Worm (Caenorhabditis elegans) whole organism, dauer: Measurements from ENCODE around the gene mdf-1.

Experiments
- unc-62 ChIP-seq: sonication (generic microtip); optimal IDR thresholded peaks from 2 replicates; lab custom pipeline; 2017; ENCODE audit warnings: missing biosample characterization, missing genetic modification reagents, missing genetic modification characterization

The mdf-1 gene

DNA sequence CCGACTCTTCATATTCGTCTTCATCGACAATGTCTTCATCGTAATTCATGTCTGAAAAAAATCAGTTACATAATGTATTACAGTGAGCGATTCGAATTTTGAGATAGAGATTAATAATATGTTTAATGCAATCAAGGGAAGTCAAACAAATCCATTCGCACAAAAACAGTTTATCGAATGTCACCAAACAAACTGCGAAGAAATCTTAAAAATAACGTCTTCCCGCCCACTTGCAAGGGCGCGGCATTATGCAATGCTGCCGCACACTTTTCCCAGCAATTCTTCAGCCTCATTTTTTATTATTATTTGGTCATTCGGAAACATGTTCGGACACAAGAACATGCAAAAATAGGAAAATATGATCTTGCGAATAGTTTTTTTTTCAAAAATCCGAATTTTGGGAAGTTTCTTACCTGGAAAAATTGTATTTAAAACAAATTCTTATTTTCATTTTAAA is at the start of gene mdf-1:
Gene mdf-1, minus strand, starts transcription at position 51 of the 457 bp plus-strand sequence.
- TF ChIP-seq unc-62 (GFP tag; lab: Kevin White, UChicago), result no peak

DNA sequence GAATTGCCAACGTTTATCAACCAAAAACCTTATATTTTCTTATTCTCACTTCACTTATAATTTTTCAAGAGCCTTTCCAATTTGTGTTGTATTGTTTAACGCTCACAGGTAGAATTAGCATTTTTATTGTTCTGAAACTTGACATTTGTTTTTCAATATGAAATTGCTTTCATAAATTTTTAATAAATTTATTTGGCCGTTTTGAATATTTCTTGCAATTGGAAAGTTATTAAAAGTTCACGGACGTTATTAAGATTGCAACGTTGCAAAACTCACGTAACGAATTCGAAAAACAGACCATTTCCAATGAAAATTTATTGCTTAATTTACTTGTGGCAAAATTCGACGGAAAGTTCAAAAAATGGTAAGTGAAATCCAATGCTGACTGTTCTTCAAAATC is 46.3 kb upstream of the mdf-1 start, which contains the start of gene K09G1.2:
Gene K09G1.2, plus strand, starts transcription at position 301 of the 400 bp plus-strand sequence.
- TF ChIP-seq unc-62 (GFP tag; lab: Kevin White, UChicago), result no peak

DNA sequence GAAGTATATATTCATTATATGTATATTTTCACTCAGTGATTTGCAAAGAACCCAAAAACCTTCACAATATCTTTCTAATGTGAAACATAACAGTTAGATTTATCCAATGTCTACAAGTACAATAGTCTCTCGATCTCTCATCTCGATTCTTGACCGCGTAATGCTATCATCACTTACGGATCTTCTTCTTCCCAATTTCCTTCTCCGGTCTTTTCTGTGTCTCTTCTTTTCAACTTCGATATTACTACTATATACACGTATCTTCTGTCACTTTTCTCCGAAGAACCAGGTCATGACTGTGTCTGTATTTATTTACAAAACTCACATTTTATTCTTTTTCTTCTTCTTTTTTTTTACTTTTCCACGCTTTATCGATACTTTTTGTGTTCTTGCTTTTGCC is 44.5 kb upstream of the mdf-1 start:
- TF ChIP-seq unc-62 (GFP tag; lab: Kevin White, UChicago), result no peak

DNA sequence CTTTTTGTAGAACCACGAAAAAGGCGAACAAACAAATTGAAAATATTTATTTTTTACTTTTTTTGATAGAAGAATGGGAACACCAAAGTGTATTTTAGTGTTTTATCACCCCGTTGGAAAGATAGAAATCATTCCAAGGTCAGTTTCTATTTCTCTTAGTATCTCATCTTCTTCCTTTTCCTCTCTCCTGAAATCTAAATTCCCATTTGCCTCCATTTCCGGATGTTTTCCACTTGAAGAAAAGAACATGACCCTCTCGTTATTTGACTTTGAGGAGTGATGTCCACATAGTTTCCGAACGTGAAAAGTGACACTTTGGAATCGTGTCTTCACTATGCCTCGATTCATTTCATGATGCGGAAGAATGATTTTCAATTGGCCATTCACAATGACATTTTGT is 43.6 kb upstream of the mdf-1 start:
- TF ChIP-seq unc-62 (GFP tag; lab: Kevin White, UChicago), result no peak

DNA sequence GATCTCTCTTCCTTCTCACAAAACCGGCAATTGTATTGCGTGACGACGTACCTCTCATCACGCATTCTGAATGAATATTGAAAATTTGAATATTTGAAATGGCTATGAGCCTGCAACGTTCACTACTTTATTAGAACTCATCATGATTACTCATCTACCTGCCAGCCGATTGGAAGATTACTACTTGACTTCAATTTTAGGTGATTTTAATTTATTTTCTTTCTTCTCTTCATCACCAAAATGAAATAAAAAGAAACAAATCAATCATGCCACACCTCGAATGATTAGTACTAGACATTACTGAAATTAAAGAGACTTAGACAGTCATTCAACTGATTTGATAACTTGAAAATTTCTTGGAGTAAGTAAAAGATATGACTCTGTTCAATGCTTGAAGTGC is 40.2 kb upstream of the mdf-1 start:
- no peak for TF ChIP-seq unc-62 (GFP tag; lab: Kevin White, UChicago)

DNA sequence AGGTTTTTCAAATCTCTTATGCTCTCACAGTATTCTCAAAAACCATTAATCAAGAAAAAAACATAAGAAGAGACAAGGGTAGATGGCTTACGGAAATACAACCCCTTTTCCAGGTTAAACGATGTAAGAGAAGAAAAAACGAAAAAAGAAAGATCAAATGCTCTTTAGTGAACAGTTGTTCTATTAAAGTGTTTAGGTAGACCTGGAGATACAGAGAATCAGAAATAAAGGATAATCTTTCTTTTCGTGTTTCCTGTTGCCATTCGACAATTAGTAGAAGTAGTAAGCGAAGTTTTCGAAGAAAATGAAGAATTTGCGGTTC is 39.3 kb upstream of the mdf-1 start, which contains the start of gene K09G1.1:
Gene K09G1.1, plus strand, starts transcription at position 223 of the 322 bp plus-strand sequence.
- no peak for TF ChIP-seq unc-62 (GFP tag; lab: Kevin White, UChicago)

DNA sequence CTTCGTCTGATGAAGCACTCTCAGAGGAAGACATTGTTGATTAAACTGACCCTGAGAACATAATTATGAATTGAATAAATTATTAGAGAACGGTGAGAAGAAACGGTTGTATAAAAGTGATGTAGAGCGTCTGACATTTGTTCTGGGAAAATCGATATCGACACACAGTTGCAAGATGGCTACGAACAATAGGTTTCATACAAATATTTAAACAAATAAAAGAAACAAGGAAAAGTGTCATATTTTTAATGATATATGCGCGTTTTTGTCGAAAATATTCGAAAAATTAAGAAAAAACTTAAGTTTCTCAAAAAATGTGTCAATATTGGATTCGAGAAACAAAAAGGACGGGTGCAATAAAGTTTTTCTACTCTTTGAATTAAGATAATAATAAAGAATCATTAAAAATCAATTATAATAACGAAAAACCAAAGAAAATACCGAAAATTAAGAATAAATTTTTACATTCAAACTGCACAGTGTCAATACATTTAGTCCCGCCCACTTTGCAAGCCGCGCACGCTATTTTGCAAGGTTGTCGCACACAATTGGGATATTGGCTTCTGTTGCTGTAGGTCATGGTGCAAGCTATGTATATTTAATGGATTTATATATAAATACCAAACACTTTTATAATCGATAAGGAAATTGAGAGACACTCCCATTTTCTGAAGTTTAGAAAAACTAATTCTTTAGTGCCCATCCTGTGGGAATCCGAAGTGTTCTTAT is 38.7 kb upstream of the mdf-1 start, which contains the start of gene rtfo-1:
Gene rtfo-1, minus strand, starts transcription at position 51 of the 729 bp plus-strand sequence.
- TF ChIP-seq unc-62 (GFP tag; lab: Kevin White, UChicago), result no peak

DNA sequence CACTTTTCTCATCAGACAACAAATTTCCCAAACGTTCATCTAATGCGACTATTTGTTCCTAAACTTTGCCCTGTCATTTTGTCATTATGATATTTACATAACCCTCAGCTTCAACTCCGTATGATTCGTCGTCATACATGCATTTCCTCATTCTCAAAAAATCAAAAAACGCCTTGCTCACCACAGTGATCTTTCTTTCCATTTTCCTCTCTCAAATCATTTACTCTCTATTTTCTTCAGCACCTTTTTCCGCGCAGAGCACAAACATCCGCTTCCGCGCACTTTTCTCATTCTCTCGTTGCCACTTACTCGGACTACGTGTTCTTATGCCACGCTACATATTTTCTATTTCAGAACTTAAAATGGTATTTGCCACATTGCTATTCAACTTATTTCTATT is 33.0 kb upstream of the mdf-1 start, which contains the start of gene F25B3.2:
Gene F25B3.2, plus strand, starts transcription at position 301 of the 400 bp plus-strand sequence.
- no peak for TF ChIP-seq unc-62 (GFP tag; lab: Kevin White, UChicago)

DNA sequence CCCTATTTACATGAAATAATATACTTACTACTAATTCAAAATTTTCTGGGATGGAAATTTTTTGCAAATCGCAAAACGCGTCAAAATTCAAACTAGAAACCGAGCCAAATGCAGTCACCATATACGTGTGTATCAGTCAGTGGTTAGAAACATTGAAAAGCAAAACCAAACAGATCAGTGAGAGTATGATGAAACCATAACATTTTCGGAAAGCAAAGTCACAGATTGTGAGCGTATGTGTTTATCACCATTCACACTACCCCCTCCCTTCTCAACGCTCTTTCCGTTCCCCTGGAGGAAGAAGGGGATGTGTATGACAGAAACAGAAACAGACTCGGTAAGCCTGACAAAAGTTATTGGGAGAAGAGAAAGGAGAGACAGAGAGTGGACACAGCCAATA is 27.6 kb upstream of the mdf-1 start:
- TF ChIP-seq unc-62 (GFP tag; lab: Kevin White, UChicago), result no peak

DNA sequence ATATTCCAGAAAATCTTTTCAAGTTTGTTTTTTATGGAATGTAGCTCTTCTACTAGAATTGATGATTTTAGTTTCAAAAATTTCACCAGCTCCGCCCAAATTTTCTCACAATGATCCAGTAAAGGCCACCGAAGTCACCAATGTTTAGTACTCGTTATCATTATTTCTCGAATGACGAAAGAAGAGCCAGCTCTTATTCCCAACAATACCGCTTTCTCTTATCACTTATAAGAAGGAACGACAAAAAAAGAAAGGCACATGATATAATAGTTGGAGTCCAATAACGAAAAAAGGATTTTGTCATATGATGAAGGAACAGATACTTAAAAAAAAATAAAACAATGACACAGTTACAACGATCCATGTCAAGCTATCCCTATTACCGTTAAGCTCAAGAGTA is 27.0 kb upstream of the mdf-1 start:
- TF ChIP-seq unc-62 (GFP tag; lab: Kevin White, UChicago), result no peak

DNA sequence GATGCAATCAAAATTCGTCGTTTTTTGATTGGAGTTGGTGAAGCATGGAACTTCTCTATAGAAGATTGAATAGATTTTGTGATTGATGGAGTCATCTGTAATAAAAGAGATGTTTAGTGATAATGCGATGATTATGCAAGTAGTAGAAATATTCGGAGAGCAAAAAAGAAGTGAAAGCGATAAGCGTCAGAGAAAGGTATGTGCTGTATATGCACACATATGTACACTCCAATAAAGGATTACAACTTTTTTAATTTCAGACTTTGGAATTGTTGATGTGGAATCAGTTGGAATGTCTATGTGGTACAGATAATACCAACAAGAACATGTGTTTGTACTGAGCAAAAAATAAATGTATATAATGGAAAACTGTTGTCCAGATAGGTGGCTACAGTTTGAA is 26.2 kb upstream of the mdf-1 start, which contains the start of gene F25B3.5:
Gene F25B3.5, minus strand, starts transcription at position 101 of the 400 bp plus-strand sequence.
- no peak for TF ChIP-seq unc-62 (GFP tag; lab: Kevin White, UChicago)

DNA sequence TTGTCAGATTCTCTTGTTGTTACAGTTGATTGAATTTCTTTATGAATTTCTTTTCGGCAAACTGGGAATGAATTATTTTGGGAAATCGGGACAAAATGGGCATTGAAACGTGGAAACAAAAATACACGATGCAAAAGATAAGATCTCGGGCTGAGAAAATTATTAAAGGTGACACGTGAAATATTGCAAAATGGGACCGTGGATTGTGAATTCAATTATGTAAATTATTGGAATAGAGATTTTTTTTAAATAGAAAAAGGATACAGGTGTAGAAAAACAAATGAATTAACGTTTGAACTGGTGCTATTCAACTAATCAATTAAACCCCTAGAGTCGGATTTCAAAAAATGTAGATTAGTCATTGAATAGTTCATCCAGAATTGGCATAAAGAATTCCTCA is 24.7 kb upstream of the mdf-1 start, which contains the start of gene F25B3.4:
Gene F25B3.4, minus strand, starts transcription at position 101 of the 400 bp plus-strand sequence.
- no peak for TF ChIP-seq unc-62 (GFP tag; lab: Kevin White, UChicago)

DNA sequence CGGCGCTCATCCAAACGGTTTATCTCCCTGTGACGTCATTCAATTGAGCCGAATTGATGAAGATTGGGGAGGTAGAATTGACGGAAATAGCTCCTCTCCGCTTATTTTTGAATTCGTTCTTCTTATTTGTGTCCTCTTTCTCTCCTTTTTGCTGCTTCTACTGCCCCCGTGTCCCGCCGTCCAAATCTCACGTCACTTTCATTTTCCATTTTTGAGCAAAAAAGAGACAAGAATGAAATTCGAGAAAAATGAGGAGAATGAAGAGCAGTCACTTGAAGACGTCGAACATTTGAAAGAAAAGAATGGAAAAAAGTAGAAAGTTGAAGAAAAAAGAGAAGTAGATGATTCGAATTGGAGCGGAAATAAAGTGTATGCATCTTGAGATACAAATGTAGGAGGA is 19.6 kb upstream of the mdf-1 start:
- TF ChIP-seq unc-62 (GFP tag; lab: Kevin White, UChicago), result no peak

DNA sequence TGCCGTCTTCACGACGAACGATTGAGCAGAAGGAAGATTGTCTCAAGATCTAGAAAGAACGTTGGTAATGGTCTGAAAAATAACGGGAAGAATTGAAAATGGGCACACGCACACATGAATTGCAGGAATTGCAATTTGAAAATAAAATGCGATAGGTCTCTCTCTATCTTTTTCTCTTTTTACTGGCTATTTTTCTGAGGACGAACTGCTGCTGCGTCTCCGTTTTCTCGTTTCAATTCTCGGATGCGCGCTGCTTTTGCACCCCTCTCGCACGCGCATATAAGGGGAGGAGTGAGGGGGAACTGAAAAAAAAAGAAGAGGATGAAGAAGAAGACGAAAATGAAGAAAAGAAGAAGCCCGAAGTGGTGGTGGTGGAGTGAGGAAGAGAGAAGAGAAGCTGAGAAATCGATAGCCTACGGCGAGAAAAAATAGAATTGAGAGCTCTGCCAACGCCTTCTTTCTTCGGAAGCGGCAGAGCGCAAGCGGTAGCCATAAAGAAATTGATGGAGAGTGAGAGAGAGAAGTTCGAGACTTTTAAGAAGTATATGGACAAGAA is 17.7 kb upstream of the mdf-1 start, which contains the start of gene rgef-1:
Gene rgef-1, minus strand, starts transcription at position 51 of the 556 bp plus-strand sequence.
- no peak for TF ChIP-seq unc-62 (GFP tag; lab: Kevin White, UChicago)

DNA sequence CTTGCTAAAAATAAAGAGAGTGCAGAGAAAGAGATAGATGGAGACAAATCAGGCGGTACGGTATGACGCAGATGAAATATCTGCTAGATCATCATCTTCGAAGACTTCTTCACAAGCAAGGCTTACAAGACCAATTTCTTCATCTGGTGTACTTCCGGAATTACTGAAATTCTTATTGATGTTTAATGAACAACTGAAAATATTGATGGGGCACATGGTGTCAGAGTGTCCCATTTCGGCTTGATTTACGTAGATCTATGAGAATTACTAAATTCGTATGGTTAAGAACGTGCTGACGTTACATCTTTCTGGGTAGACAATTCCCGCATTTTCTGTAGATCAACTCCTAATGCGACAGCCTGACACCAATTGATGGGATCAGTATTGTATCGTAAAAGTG is 12.6 kb upstream of the mdf-1 start:
- no peak for TF ChIP-seq unc-62 (GFP tag; lab: Kevin White, UChicago)

DNA sequence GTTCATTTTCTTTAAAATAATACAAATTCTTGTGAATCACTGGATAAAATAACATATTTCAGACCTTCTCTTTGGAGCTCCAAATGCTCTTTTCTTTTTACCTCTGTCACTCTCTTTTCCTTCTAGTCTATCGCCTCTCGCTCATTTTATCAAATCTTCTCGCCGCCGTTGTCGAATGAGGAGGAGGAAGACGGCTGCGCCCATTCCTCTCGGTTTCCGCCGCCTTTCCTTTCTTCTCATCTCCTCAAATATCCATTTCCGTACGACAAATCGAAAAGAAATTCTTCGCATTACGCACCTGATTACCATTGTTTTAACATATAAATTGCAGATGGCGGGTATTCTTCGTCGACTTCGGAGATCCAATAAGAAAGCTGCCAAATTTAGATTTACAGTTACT is 6.3 kb upstream of the mdf-1 start, which contains the start of gene ehbp-1:
Gene ehbp-1, plus strand, starts transcription at position 332 of the 400 bp plus-strand sequence.
- no peak for TF ChIP-seq unc-62 (GFP tag; lab: Kevin White, UChicago)
